Fruit fly (Drosophila melanogaster) whole organism, embryonic: Measurements from ENCODE around the gene CG14230.

ENCODE experiments used
- Aef1 ChIP-seq: fragments of 200-800 bp; sonication (Bioruptor generic); IDR thresholded peaks from 3 replicates; pipeline ENCODE4 v1.3.6; 2022; ENCODE audit warnings: missing biosample characterization, missing genetic modification characterization
- Blimp-1 ChIP-seq: fragments of 200-800 bp; sonication (Bioruptor generic); optimal IDR thresholded peaks from 3 replicates; lab custom pipeline; 2018; ENCODE audit warnings: missing biosample characterization, missing genetic modification characterization, mild to moderate bottlenecking, moderate library complexity, missing genetic modification reagents
- CG10959 ChIP-seq: fragments of 200-800 bp; sonication (Bioruptor generic); IDR thresholded peaks from 2 replicates; pipeline ENCODE4 v1.3.6; 2022; ENCODE audit warnings: missing biosample characterization, missing genetic modification characterization
- CG13424 ChIP-seq: fragments of 200-800 bp; sonication (Bioruptor generic); optimal IDR thresholded peaks from 2 replicates; lab custom pipeline; 2019; ENCODE audit warnings: missing biosample characterization, mild to moderate bottlenecking, missing genetic modification characterization, moderate library complexity
- CG15269 ChIP-seq: fragments of 200-800 bp; sonication (Bioruptor generic); optimal IDR thresholded peaks from 2 replicates; lab custom pipeline; 2018; ENCODE audit warnings: missing biosample characterization, mild to moderate bottlenecking, missing genetic modification characterization, moderate library complexity
- CG15601 ChIP-seq: fragments of 200-800 bp; sonication (Bioruptor generic); optimal IDR thresholded peaks from 3 replicates; lab custom pipeline; 2019; ENCODE audit warnings: missing biosample characterization, mild to moderate bottlenecking, missing genetic modification characterization, moderate library complexity
- CG1602 ChIP-seq: fragments of 200-800 bp; sonication (Bioruptor generic); optimal IDR thresholded peaks from 3 replicates; lab custom pipeline; 2016; ENCODE audit warnings: missing biosample characterization, missing genetic modification characterization
- CG16813 ChIP-seq: fragments of 200-800 bp; sonication (Bioruptor generic); IDR thresholded peaks from 3 replicates; pipeline ENCODE4 v1.3.6; 2022; ENCODE audit warnings: missing biosample characterization, missing genetic modification characterization; ENCODE audit not compliant: partially characterized antibody
- CG17328 ChIP-seq: fragments of 200-800 bp; sonication (Bioruptor generic); IDR thresholded peaks from 2 replicates; pipeline ENCODE4 v1.3.6; 2022; ENCODE audit warnings: missing biosample characterization, missing genetic modification characterization
- CG3065 ChIP-seq: fragments of 200-800 bp; sonication (Bioruptor generic); optimal IDR thresholded peaks from 2 replicates; lab custom pipeline; 2016; ENCODE audit warnings: missing biosample characterization, missing genetic modification characterization
- CG31224 ChIP-seq: fragments of 200-800 bp; sonication (Bioruptor generic); IDR thresholded peaks from 2 replicates; pipeline ENCODE4 v1.3.6; 2022; ENCODE audit warnings: missing biosample characterization, missing genetic modification characterization
- CG31441 ChIP-seq: fragments of 200-800 bp; sonication (Bioruptor generic); IDR thresholded peaks from 2 replicates; pipeline ENCODE4 v1.3.6; 2022; ENCODE audit warnings: missing biosample characterization, missing genetic modification characterization
- CG32767 ChIP-seq: fragments of 200-800 bp; sonication (Bioruptor generic); IDR thresholded peaks from 2 replicates; pipeline ENCODE4 v1.3.6; 2022; ENCODE audit warnings: missing biosample characterization, missing genetic modification characterization
- CG34376 ChIP-seq: fragments of 200-800 bp; sonication (Bioruptor generic); optimal IDR thresholded peaks from 2 replicates; lab custom pipeline; 2018; ENCODE audit warnings: missing biosample characterization, mild to moderate bottlenecking, missing genetic modification characterization
- CG4617 ChIP-seq: fragments of 200-800 bp; sonication (Bioruptor generic); optimal IDR thresholded peaks from 3 replicates; lab custom pipeline; 2016; ENCODE audit warnings: missing biosample characterization, missing genetic modification characterization, borderline replicate concordance
- CG6272 ChIP-seq: fragments of 200-800 bp; sonication (Bioruptor generic); IDR thresholded peaks from 2 replicates; pipeline ENCODE4 v1.3.6; 2022; ENCODE audit warnings: missing biosample characterization, missing genetic modification characterization
- CG7556 ChIP-seq: fragments of 200-800 bp; sonication (Bioruptor generic); optimal IDR thresholded peaks from 2 replicates; lab custom pipeline; 2017; ENCODE audit warnings: missing biosample characterization, mild to moderate bottlenecking, missing genetic modification characterization
- CG7963 ChIP-seq: fragments of 200-800 bp; sonication (Bioruptor generic); IDR thresholded peaks from 3 replicates; pipeline ENCODE4 v1.3.6; 2022; ENCODE audit warnings: missing biosample characterization, missing genetic modification characterization; ENCODE audit not compliant: partially characterized antibody
- CG8924 ChIP-seq: fragments of 200-800 bp; optimal IDR thresholded peaks from 3 replicates; lab custom pipeline; 2019; ENCODE audit warnings: missing biosample characterization, mild to moderate bottlenecking, missing genetic modification characterization, moderate library complexity
- CG9437 ChIP-seq: fragments of 200-800 bp; sonication (Bioruptor generic); optimal IDR thresholded peaks from 2 replicates; lab custom pipeline; 2018; ENCODE audit warnings: missing biosample characterization, mild to moderate bottlenecking, missing genetic modification characterization
- CG9797 ChIP-seq: fragments of 200-800 bp; sonication (Bioruptor generic); optimal IDR thresholded peaks from 3 replicates; lab custom pipeline; 2018; ENCODE audit warnings: missing biosample characterization, mild to moderate bottlenecking, missing genetic modification characterization
- Dref ChIP-seq: fragments of 200-800 bp; sonication (Bioruptor generic); IDR thresholded peaks from 2 replicates; pipeline ENCODE4 v1.3.6; 2022; ENCODE audit warnings: missing biosample characterization, missing genetic modification characterization
- Eip74EF ChIP-seq, 2 experiments: fragments of 200-800 bp in 1 of 2; fragments of >200 bp in 1 of 2; sonication (Bioruptor generic) in 1 of 2; optimal IDR thresholded peaks; 2 replicates each; lab custom pipeline; 2017 to 2019; ENCODE audit warnings: missing biosample characterization in 2 of 2, missing genetic modification characterization in 2 of 2, mild to moderate bottlenecking in 1 of 2, moderate library complexity in 1 of 2
- HLH3B ChIP-seq: fragments of 200-800 bp; sonication (Bioruptor generic); IDR thresholded peaks from 2 replicates; pipeline ENCODE4 v1.3.6; 2022; ENCODE audit warnings: missing biosample characterization, missing genetic modification characterization
- Hr39 ChIP-seq: fragments of >200 bp; optimal IDR thresholded peaks from 2 replicates; lab custom pipeline; 2017
- Hr51 ChIP-seq, 2 experiments: fragments of 200-800 bp; sonication (Bioruptor generic); optimal IDR thresholded peaks; 2 replicates in 1 of 2; 3 replicates in 1 of 2; lab custom pipeline; 2016 to 2018; ENCODE audit warnings: missing biosample characterization in 2 of 2, missing genetic modification characterization in 2 of 2, mild to moderate bottlenecking in 1 of 2, moderate library complexity in 1 of 2
- MTF-1 ChIP-seq: fragments of 200-800 bp; sonication (Bioruptor generic); optimal IDR thresholded peaks from 2 replicates; lab custom pipeline; 2018; ENCODE audit warnings: missing biosample characterization, mild to moderate bottlenecking, missing genetic modification characterization, borderline replicate concordance
- NC2β ChIP-seq: fragments of 200-800 bp; sonication (Bioruptor generic); optimal IDR thresholded peaks from 2 replicates; lab custom pipeline; 2016; ENCODE audit warnings: missing biosample characterization, missing genetic modification characterization
- Neu2 ChIP-seq: fragments of 200-800 bp; sonication (Bioruptor generic); optimal IDR thresholded peaks from 3 replicates; lab custom pipeline; 2016; ENCODE audit warnings: missing biosample characterization, missing genetic modification characterization, borderline replicate concordance
- Scr ChIP-seq: fragments of 200-800 bp; sonication (Bioruptor generic); IDR thresholded peaks from 2 replicates; pipeline ENCODE4 v1.3.6; 2022; ENCODE audit warnings: missing biosample characterization, missing genetic modification characterization; ENCODE audit not compliant: partially characterized antibody
- Sin3A ChIP-seq: fragments of >200 bp; optimal IDR thresholded peaks from 2 replicates; lab custom pipeline; 2018
- Spps ChIP-seq: fragments of 200-800 bp; sonication (Bioruptor generic); optimal IDR thresholded peaks from 2 replicates; lab custom pipeline; 2018; ENCODE audit warnings: missing biosample characterization, mild to moderate bottlenecking, missing genetic modification characterization
- Sry-β ChIP-seq: fragments of 200-800 bp; sonication (Bioruptor generic); optimal IDR thresholded peaks from 2 replicates; lab custom pipeline; 2018; ENCODE audit warnings: missing biosample characterization, mild to moderate bottlenecking, missing genetic modification characterization, moderate library complexity
- ap ChIP-seq: fragments of 200-800 bp; sonication (Bioruptor generic); IDR thresholded peaks from 2 replicates; pipeline ENCODE4 v1.3.6; 2022; ENCODE audit warnings: missing biosample characterization, missing genetic modification characterization
- bigmax ChIP-seq: fragments of 200-800 bp; sonication (Bioruptor generic); optimal IDR thresholded peaks from 2 replicates; lab custom pipeline; 2018; ENCODE audit warnings: missing biosample characterization, mild to moderate bottlenecking, missing genetic modification characterization
- br ChIP-seq: fragments of >200 bp; optimal IDR thresholded peaks from 2 replicates; lab custom pipeline; 2017
- caup ChIP-seq: fragments of 200-800 bp; sonication (Bioruptor generic); optimal IDR thresholded peaks from 3 replicates; lab custom pipeline; 2017; ENCODE audit warnings: missing biosample characterization, mild to moderate bottlenecking, missing genetic modification characterization, moderate library complexity; ENCODE audit not compliant: severe bottlenecking
- crc ChIP-seq: fragments of 200-800 bp; sonication (Bioruptor generic); optimal IDR thresholded peaks from 2 replicates; lab custom pipeline; 2016; ENCODE audit warnings: missing biosample characterization, missing genetic modification characterization
- danr ChIP-seq: fragments of 200-800 bp; sonication (Bioruptor generic); IDR thresholded peaks from 2 replicates; pipeline ENCODE4 v1.3.6; 2022; ENCODE audit warnings: missing biosample characterization, missing genetic modification characterization
- dati ChIP-seq: fragments of 200-800 bp; sonication (Bioruptor generic); IDR thresholded peaks from 2 replicates; pipeline ENCODE4 v1.3.6; 2022; ENCODE audit warnings: missing biosample characterization, missing genetic modification characterization
- en ChIP-seq: fragments of 200-800 bp; sonication (Bioruptor generic); optimal IDR thresholded peaks from 2 replicates; lab custom pipeline; 2016; ENCODE audit warnings: missing biosample characterization, missing genetic modification characterization
- ftz-f1 ChIP-seq: fragments of 200-800 bp; sonication (Bioruptor generic); optimal IDR thresholded peaks from 2 replicates; lab custom pipeline; 2016; ENCODE audit warnings: missing biosample characterization, missing genetic modification characterization
- gsb-n ChIP-seq: fragments of 200-800 bp; sonication (Bioruptor generic); optimal IDR thresholded peaks from 3 replicates; lab custom pipeline; 2018; ENCODE audit warnings: missing biosample characterization, mild to moderate bottlenecking, missing genetic modification characterization
- hth ChIP-seq: fragments of >200 bp; optimal IDR thresholded peaks from 2 replicates; lab custom pipeline; 2017; ENCODE audit warnings: inconsistent platforms
- insv ChIP-seq, 2 experiments: fragments of 200-800 bp; sonication (Bioruptor generic); optimal IDR thresholded peaks; 3 replicates each; lab custom pipeline; 2016 to 2018; ENCODE audit warnings: missing biosample characterization in 2 of 2, missing genetic modification characterization in 2 of 2
- mam ChIP-seq: fragments of 200-800 bp; sonication (Bioruptor generic); optimal IDR thresholded peaks from 3 replicates; lab custom pipeline; 2016; ENCODE audit warnings: missing biosample characterization, missing genetic modification characterization
- nom ChIP-seq: fragments of 200-800 bp; sonication (Bioruptor generic); optimal IDR thresholded peaks from 2 replicates; lab custom pipeline; 2017; ENCODE audit warnings: missing biosample characterization, missing genetic modification characterization, mild to moderate bottlenecking, moderate library complexity, missing genetic modification reagents
- repo ChIP-seq: fragments of 200-800 bp; sonication (Bioruptor generic); optimal IDR thresholded peaks from 2 replicates; lab custom pipeline; 2016; ENCODE audit warnings: missing biosample characterization, missing genetic modification characterization
- row ChIP-seq: fragments of 200-800 bp; sonication (Bioruptor generic); IDR thresholded peaks from 3 replicates; pipeline ENCODE4 v1.3.6; 2022; ENCODE audit warnings: missing biosample characterization, missing genetic modification characterization
- run ChIP-seq: fragments of 200-800 bp; sonication (Bioruptor generic); optimal IDR thresholded peaks from 3 replicates; lab custom pipeline; 2018; ENCODE audit warnings: missing biosample characterization, mild to moderate bottlenecking, missing genetic modification characterization
- sens-2 ChIP-seq: fragments of 200-800 bp; sonication (Bioruptor generic); IDR thresholded peaks from 2 replicates; pipeline ENCODE4 v1.3.6; 2022; ENCODE audit warnings: missing biosample characterization, missing genetic modification characterization
- sna ChIP-seq: fragments of 200-800 bp; sonication (Bioruptor generic); IDR thresholded peaks from 2 replicates; pipeline ENCODE4 v1.3.6; 2022; ENCODE audit warnings: missing biosample characterization, missing genetic modification characterization; ENCODE audit not compliant: partially characterized antibody

CG14230 gene

DNA sequence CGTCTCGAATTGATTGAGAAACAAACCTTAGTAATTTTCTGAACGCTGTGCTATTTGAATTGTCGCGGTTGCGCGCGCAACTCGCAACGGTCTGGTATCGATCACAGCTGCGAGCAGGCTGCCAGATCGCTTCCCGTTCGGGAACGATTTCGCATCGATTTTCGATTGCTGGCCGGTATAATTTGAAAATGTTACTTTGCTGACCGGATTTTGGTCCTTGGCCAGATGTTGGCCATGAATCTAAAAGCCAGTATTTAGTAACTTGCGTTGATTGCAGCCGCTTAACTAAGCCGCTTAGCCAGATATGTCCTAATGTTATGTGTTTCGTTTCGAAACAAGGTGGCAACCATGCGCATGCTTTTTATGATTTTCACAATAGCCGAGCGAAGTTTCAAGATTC lies 44.6 kb downstream of the CG14230 start (continued):
- no peak for TF ChIP-seq CG31224 (GFP tag; lab: Robert Waterston, UW)
- peak; percentile 86 for TF ChIP-seq Dref (GFP tag; lab: Robert Waterston, UW)
- no peak for TF ChIP-seq CG17328 (GFP tag; lab: Robert Waterston, UW)
- TF ChIP-seq CG15601 (tag; lab: Kevin White, UChicago): no peak
- TF ChIP-seq en (GFP tag; lab: Kevin White, UChicago): no peak
- TF ChIP-seq Blimp-1: no peak
- TF ChIP-seq bigmax (GFP tag; lab: Kevin White, UChicago): no peak
- TF ChIP-seq Hr51 (GFP tag; optimal IDR thresholded peaks at IDR 0.05; lab: Kevin White, UChicago): no peak
- TF ChIP-seq HLH3B (GFP tag; lab: Robert Waterston, UW): no peak
- TF ChIP-seq crc: no peak
- no peak for TF ChIP-seq CG8924 (tag; lab: Kevin White, UChicago)
- TF ChIP-seq Sry-β (GFP tag; lab: Kevin White, UChicago): peak; percentile 62
- peak; percentile 26 for TF ChIP-seq CG4617 (GFP tag; lab: Kevin White, UChicago)
- no peak for TF ChIP-seq CG9437 (GFP tag; lab: Kevin White, UChicago)
- TF ChIP-seq CG3065 (GFP tag; lab: Kevin White, UChicago): no peak
- no peak for TF ChIP-seq nom (GFP tag; lab: Kevin White, UChicago)
- TF ChIP-seq dati (GFP tag; lab: Robert Waterston, UW): no peak
- TF ChIP-seq caup (GFP tag; lab: Kevin White, UChicago): no peak
- no peak for TF ChIP-seq Neu2 (GFP tag; lab: Kevin White, UChicago)
- no peak for TF ChIP-seq CG32767 (GFP tag; lab: Robert Waterston, UW)
- TF ChIP-seq CG7963 (GFP tag; lab: Robert Waterston, UW): no peak
- TF ChIP-seq ap (GFP tag; lab: Robert Waterston, UW): no peak
- TF ChIP-seq br (lab: Kevin White, UChicago): no peak
- TF ChIP-seq gsb-n (tag; lab: Kevin White, UChicago): no peak
- no peak for TF ChIP-seq CG15269
- peak; percentile 12 for TF ChIP-seq NC2β (GFP tag; lab: Kevin White, UChicago)
- TF ChIP-seq CG31441 (GFP tag; lab: Robert Waterston, UW): no peak
- TF ChIP-seq CG9797 (GFP tag; lab: Kevin White, UChicago): peak; percentile 43
- TF ChIP-seq Hr39 (lab: Kevin White, UChicago): no peak
- TF ChIP-seq sna (GFP tag; lab: Robert Waterston, UW): peak; percentile 44; the same call in 1 of the 2 replicates
- no peak for TF ChIP-seq CG10959
- TF ChIP-seq CG1602 (GFP tag; lab: Kevin White, UChicago): no peak
- no peak for TF ChIP-seq repo
- TF ChIP-seq ftz-f1 (GFP tag; lab: Kevin White, UChicago): no peak
- TF ChIP-seq Aef1 (GFP tag; lab: Robert Waterston, UW): no peak
- no peak for TF ChIP-seq run
- no peak for TF ChIP-seq CG6272 (GFP tag; lab: Robert Waterston, UW)
- peak; percentile 46 for TF ChIP-seq CG34376 (GFP tag; lab: Kevin White, UChicago)
- TF ChIP-seq Sin3A (lab: Kevin White, UChicago): peak; percentile 92
- no peak for TF ChIP-seq row (GFP tag; lab: Robert Waterston, UW)
- TF ChIP-seq hth (lab: Kevin White, UChicago): no peak
- peak; percentile 54 for TF ChIP-seq Scr (GFP tag; lab: Robert Waterston, UW)
- TF ChIP-seq mam: no peak
- no peak for TF ChIP-seq CG13424 (tag; lab: Kevin White, UChicago)
- no peak for TF ChIP-seq Spps (tag; lab: Kevin White, UChicago)
- no peak for TF ChIP-seq insv (GFP tag; optimal IDR thresholded peaks at IDR 0.05; lab: Kevin White, UChicago)
- peak; percentile 46; the same call in 1 of the 3 replicates for TF ChIP-seq CG16813 (GFP tag; lab: Robert Waterston, UW)
- TF ChIP-seq MTF-1 (GFP tag; lab: Kevin White, UChicago): no peak
- no peak for TF ChIP-seq CG7556 (GFP tag; lab: Kevin White, UChicago)
- TF ChIP-seq Eip74EF (GFP tag; optimal IDR thresholded peaks at IDR 0.05; lab: Kevin White, UChicago): no peak
- no peak for TF ChIP-seq danr
- no peak for TF ChIP-seq sens-2 (GFP tag; lab: Robert Waterston, UW)
